Worm (Caenorhabditis elegans) whole organism, early embryonic: ENCODE data around the gene F07D3.3.

ENCODE experiments used
- aly-1 ChIP-seq: sonication (generic microtip); optimal IDR thresholded peaks from 2 replicates; lab custom pipeline; 2016; ENCODE audit warnings: missing genetic modification characterization, missing compliant biosample characterization
- ama-1 ChIP-seq: fragments of 150-350 bp; optimal IDR thresholded peaks from 2 replicates; lab custom pipeline; 2014
- flt-1 ChIP-seq: fragments of 200-800 bp; sonication (Bioruptor generic); IDR thresholded peaks from 2 replicates; pipeline ENCODE4 v1.3.6; 2022; ENCODE audit warnings: missing genetic modification characterization, missing compliant biosample characterization
- hmg-4 ChIP-seq: fragments of 200-800 bp; sonication (Bioruptor generic); optimal IDR thresholded peaks from 2 replicates; lab custom pipeline; 2018; ENCODE audit warnings: mild to moderate bottlenecking, missing genetic modification characterization, missing compliant biosample characterization

DNA sequence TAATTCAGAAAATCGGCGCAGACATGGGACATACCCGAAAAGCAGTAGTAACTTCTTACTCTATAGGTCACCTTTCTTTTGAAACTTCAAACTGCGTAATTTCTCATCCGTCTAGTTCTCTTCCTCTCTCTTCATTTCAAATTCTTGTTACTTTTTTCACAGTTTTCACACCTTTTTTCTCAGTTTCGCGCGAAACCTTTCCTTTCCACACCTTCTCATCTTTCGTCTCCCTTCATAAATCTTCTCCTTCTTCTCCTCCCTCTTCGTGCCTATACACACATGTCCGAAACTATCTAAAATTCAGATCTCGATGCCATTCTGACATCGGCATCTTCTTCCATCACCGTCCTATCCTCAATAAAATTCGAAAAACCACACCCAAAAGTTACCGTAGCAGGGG, 18.8 kb downstream of the F07D3.3 start, which contains the start of gene wdr-62:
- TF ChIP-seq hmg-4 (GFP tag; lab: Kevin White, UChicago): no peak
- no peak for TF ChIP-seq ama-1 (lab: Kevin White, UChicago)
- no peak for TF ChIP-seq flt-1 (GFP tag; lab: Robert Waterston, UW)
- TF ChIP-seq aly-1 (tag; lab: Kevin White, UChicago): no peak
